Worm (Caenorhabditis elegans) whole organism, L1 larva: ENCODE results near the gene pmp-4.

Source experiments
- C34B4.2 ChIP-seq: sonication (generic microtip); optimal IDR thresholded peaks from 2 replicates; lab custom pipeline; 2017; ENCODE audit warnings: mild to moderate bottlenecking, missing genetic modification characterization, missing compliant biosample characterization
- F16B12.6 ChIP-seq: fragments of 150-350 bp; optimal IDR thresholded peaks from 2 replicates; lab custom pipeline; 2014; ENCODE audit warnings: missing biosample characterization, missing genetic modification characterization
- alr-1 ChIP-seq: fragments of 200-800 bp; sonication (Bioruptor generic); optimal IDR thresholded peaks from 2 replicates; lab custom pipeline; 2018; ENCODE audit warnings: borderline replicate concordance, mild to moderate bottlenecking, missing genetic modification characterization, missing compliant biosample characterization
- blmp-1 ChIP-seq: fragments of 150-350 bp; optimal IDR thresholded peaks from 2 replicates; lab custom pipeline; 2014; ENCODE audit warnings: missing biosample characterization, missing genetic modification characterization
- ceh-8 ChIP-seq: fragments of 200-800 bp; sonication (Bioruptor generic); optimal IDR thresholded peaks from 2 replicates; lab custom pipeline; 2018; ENCODE audit warnings: mild to moderate bottlenecking, missing genetic modification characterization, moderate library complexity, missing compliant biosample characterization
- dsc-1 ChIP-seq: sonication (generic microtip); optimal IDR thresholded peaks from 2 replicates; lab custom pipeline; 2016; ENCODE audit warnings: mild to moderate bottlenecking, missing genetic modification characterization, missing compliant biosample characterization
- efl-1 ChIP-seq, 4 experiments: fragments of 150-350 bp; optimal IDR thresholded peaks in 3 of 4; peaks in 1 of 4; 1 replicate in 1 of 4; 2 replicates in 3 of 4; lab custom pipeline; 2014; ENCODE audit warnings: missing biosample characterization in 2 of 4, missing genetic modification characterization in 2 of 4, missing genetic modification reagents in 2 of 4
- elt-2 ChIP-seq: sonication (generic microtip); optimal IDR thresholded peaks from 2 replicates; lab custom pipeline; 2016; ENCODE audit warnings: missing genetic modification characterization, mild to moderate bottlenecking, inconsistent platforms, missing compliant biosample characterization, missing genetic modification reagents
- elt-3 ChIP-seq, 6 experiments: fragments of 150-350 bp in 1 of 6; sonication (generic microtip); optimal IDR thresholded peaks; 2 replicates each; lab custom pipeline; 2017 to 2018; ENCODE audit warnings: missing biosample characterization in 6 of 6, missing genetic modification characterization in 6 of 6, inconsistent platforms in 1 of 6
- ets-5 ChIP-seq: fragments of 200-800 bp; sonication (Bioruptor generic); IDR thresholded peaks from 2 replicates; pipeline ENCODE4 v1.3.6; 2022; ENCODE audit warnings: missing genetic modification characterization, missing compliant biosample characterization
- fkh-4 ChIP-seq: sonication (generic microtip); optimal IDR thresholded peaks from 2 replicates; lab custom pipeline; 2016; ENCODE audit warnings: missing compliant biosample characterization, missing genetic modification characterization, borderline replicate concordance
- fkh-8 ChIP-seq: sonication (generic microtip); optimal IDR thresholded peaks from 2 replicates; lab custom pipeline; 2016; ENCODE audit warnings: mild to moderate bottlenecking, missing genetic modification characterization, missing compliant biosample characterization
- grh-1 ChIP-seq: fragments of 200-800 bp; sonication (Bioruptor generic); IDR thresholded peaks from 2 replicates; pipeline ENCODE4 v1.3.6; 2022; ENCODE audit warnings: missing genetic modification reagents, missing genetic modification characterization, missing compliant biosample characterization
- isw-1 ChIP-seq: fragments of 200-800 bp; sonication (Bioruptor generic); IDR thresholded peaks from 2 replicates; pipeline ENCODE4 v1.3.6; 2022; ENCODE audit warnings: missing genetic modification characterization, missing compliant biosample characterization
- lin-13 ChIP-seq: fragments of 150-350 bp; optimal IDR thresholded peaks from 2 replicates; lab custom pipeline; 2014; ENCODE audit warnings: missing biosample characterization, missing genetic modification reagents, missing genetic modification characterization
- lin-14 ChIP-seq: fragments of 200-800 bp; sonication (Bioruptor generic); optimal IDR thresholded peaks from 2 replicates; lab custom pipeline; 2018; ENCODE audit warnings: mild to moderate bottlenecking, missing genetic modification characterization, moderate library complexity, missing compliant biosample characterization
- lin-15B ChIP-seq: fragments of 150-350 bp; sonication (generic microtip); optimal IDR thresholded peaks from 3 replicates; lab custom pipeline; 2014; ENCODE audit warnings: missing biosample characterization, missing genetic modification characterization
- lsy-2 ChIP-seq, 2 experiments: fragments of 150-350 bp; optimal IDR thresholded peaks; 2 replicates each; lab custom pipeline; 2014; ENCODE audit warnings: missing biosample characterization in 2 of 2, missing genetic modification characterization in 2 of 2
- mep-1 ChIP-seq: fragments of 150-350 bp; optimal IDR thresholded peaks from 2 replicates; lab custom pipeline; 2014; ENCODE audit warnings: missing biosample characterization, missing genetic modification characterization
- nhr-12 ChIP-seq: sonication (generic microtip); optimal IDR thresholded peaks from 2 replicates; lab custom pipeline; 2017; ENCODE audit warnings: missing biosample characterization, missing genetic modification characterization
- nhr-20 ChIP-seq: sonication (generic microtip); optimal IDR thresholded peaks from 2 replicates; lab custom pipeline; 2016; ENCODE audit warnings: mild to moderate bottlenecking, missing genetic modification characterization, missing compliant biosample characterization
- nhr-237 ChIP-seq: fragments of 150-350 bp; optimal IDR thresholded peaks from 2 replicates; lab custom pipeline; 2014; ENCODE audit warnings: missing biosample characterization, missing genetic modification characterization
- nhr-28 ChIP-seq: fragments of 150-350 bp; optimal IDR thresholded peaks from 2 replicates; lab custom pipeline; 2014; ENCODE audit warnings: missing biosample characterization, missing genetic modification characterization
- nhr-47 ChIP-seq: sonication (generic microtip); optimal IDR thresholded peaks from 2 replicates; lab custom pipeline; 2016; ENCODE audit warnings: mild to moderate bottlenecking, missing genetic modification characterization, moderate library complexity, missing compliant biosample characterization
- nhr-71 ChIP-seq: sonication (generic microtip); optimal IDR thresholded peaks from 2 replicates; lab custom pipeline; 2016; ENCODE audit warnings: mild to moderate bottlenecking, missing genetic modification characterization, moderate library complexity, missing compliant biosample characterization
- nhr-76 ChIP-seq: sonication (generic microtip); optimal IDR thresholded peaks from 2 replicates; lab custom pipeline; 2017; ENCODE audit warnings: missing biosample characterization, missing genetic modification characterization
- pax-3 ChIP-seq: fragments of 200-800 bp; sonication (Bioruptor generic); optimal IDR thresholded peaks from 2 replicates; lab custom pipeline; 2018; ENCODE audit warnings: mild to moderate bottlenecking, missing genetic modification characterization, moderate library complexity, missing compliant biosample characterization
- tbx-2 ChIP-seq: sonication (generic microtip); optimal IDR thresholded peaks from 2 replicates; lab custom pipeline; 2016; ENCODE audit warnings: missing genetic modification characterization, missing compliant biosample characterization
- unc-30 ChIP-seq: sonication (generic microtip); optimal IDR thresholded peaks from 2 replicates; lab custom pipeline; 2017; ENCODE audit warnings: missing biosample characterization, missing genetic modification characterization
- unc-62 ChIP-seq: fragments of 150-350 bp; optimal IDR thresholded peaks from 2 replicates; lab custom pipeline; 2014; ENCODE audit warnings: missing biosample characterization, missing genetic modification reagents, missing genetic modification characterization
- unc-86 ChIP-seq: sonication (generic microtip); optimal IDR thresholded peaks from 2 replicates; lab custom pipeline; 2016; ENCODE audit warnings: missing genetic modification characterization, missing compliant biosample characterization
- vab-15 ChIP-seq: sonication (generic microtip); optimal IDR thresholded peaks from 2 replicates; lab custom pipeline; 2017; ENCODE audit warnings: missing genotype, mild to moderate bottlenecking, missing genetic modification characterization, missing compliant biosample characterization
- ztf-11 ChIP-seq, 2 experiments: sonication (generic microtip); optimal IDR thresholded peaks; 2 replicates each; lab custom pipeline; 2016 to 2017; ENCODE audit warnings: missing genetic modification characterization in 2 of 2, missing biosample characterization in 1 of 2, missing compliant biosample characterization in 1 of 2
- ztf-4 ChIP-seq: fragments of 150-350 bp; optimal IDR thresholded peaks from 2 replicates; lab custom pipeline; 2014; ENCODE audit warnings: missing biosample characterization, missing genetic modification characterization

Gene pmp-4

ce11 chrIV:17426970-17427369 is 21.5 kb upstream of the pmp-4 start (continued):
- TF ChIP-seq nhr-28, result no peak
- TF ChIP-seq tbx-2 (tag; lab: Kevin White, UChicago), result no peak
- TF ChIP-seq unc-62, result no peak
- no peak for TF ChIP-seq C34B4.2 (tag; lab: Kevin White, UChicago)
- TF ChIP-seq alr-1 (tag; lab: Kevin White, UChicago), result no peak
- peak; percentile 28 for TF ChIP-seq mep-1 (tag; lab: Kevin White, UChicago)
- no peak for TF ChIP-seq unc-30 (tag; lab: Kevin White, UChicago)

DNA sequence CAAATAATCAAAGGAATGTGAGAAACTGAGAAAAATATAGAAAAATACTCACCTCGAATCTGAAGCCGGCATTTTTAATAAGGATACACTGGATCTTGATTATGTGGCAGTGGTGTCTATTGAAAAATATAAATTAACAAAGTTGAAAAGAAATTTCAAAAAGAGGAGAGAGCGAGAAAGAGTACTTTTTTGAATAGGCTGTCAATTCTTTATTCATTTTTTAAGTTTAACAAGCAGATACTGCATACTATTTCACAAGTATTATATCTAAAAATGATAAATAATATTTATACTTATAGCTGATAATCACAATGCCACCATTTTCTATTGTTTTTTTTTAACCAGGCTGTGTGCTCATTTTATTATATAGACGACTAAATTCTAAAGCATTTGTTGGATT is 12.3 kb upstream of the pmp-4 start, which contains the start of gene npr-26:
Gene npr-26 (minus strand): TSS at position 101 of the 400 bp plus-strand sequence.
- TF ChIP-seq elt-2 (tag; lab: Kevin White, UChicago) (no peak), ets-5 (no peak), lin-13 (GFP tag; lab: Kevin White, UChicago) (no peak), dsc-1 (no peak), nhr-20 (tag; lab: Kevin White, UChicago) (no peak), blmp-1 (tag; lab: Kevin White, UChicago) (no peak), nhr-237 (no peak), unc-86 (no peak), nhr-28 (no peak), vab-15 (tag; lab: Kevin White, UChicago) (no peak), ceh-8 (GFP tag; lab: Kevin White, UChicago) (no peak), nhr-76 (tag; lab: Kevin White, UChicago) (no peak), ztf-4 (tag; lab: Kevin White, UChicago) (no peak), efl-1 (optimal IDR thresholded peaks at IDR 0.05; lab: Kevin White, UChicago) (no peak), efl-1 (GFP tag; optimal IDR thresholded peaks at IDR 0.05 in 1 of 2; lab: Kevin White, UChicago) (no peak), fkh-4 (tag; lab: Kevin White, UChicago) (no peak), nhr-47 (tag; lab: Kevin White, UChicago) (no peak), lin-15B (tag; lab: Kevin White, UChicago) (no peak)

DNA sequence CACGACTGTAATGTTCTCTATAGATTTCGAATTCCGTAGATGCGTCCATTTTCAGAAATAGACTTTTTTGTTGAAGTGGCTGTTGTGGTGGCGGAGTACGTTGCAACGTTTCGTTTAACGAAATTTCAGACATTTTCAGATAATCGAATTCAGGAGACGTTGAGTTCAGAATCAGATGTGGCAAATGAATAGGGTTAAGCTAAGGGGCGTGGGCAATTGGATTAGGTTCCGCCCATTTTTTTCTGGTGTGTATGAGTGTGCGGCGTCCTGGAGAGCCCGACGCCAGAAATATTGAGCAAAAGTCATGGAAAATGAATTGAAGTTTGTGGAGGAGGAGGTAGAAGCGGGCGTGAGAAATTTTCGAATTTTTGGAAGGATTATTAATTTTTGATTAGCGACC is 7.9 kb upstream of the pmp-4 start:
- TF ChIP-seq lin-13 (GFP tag; lab: Kevin White, UChicago) (no peak), fkh-8 (tag; lab: Kevin White, UChicago) (no peak)

- no peak for TF ChIP-seq F16B12.6 (tag; lab: Kevin White, UChicago)
- TF ChIP-seq, all 84 proteins: peak for 0
Measured at ce11 chrIV:17407491-17407890, 2.1 kb upstream of the pmp-4 start, which contains the start of gene T02D1.9. T02D1.9 (minus strand) TSS chrIV:17407591.

- TF ChIP-seq ztf-11 (tag; optimal IDR thresholded peaks at IDR 0.05; lab: Kevin White, UChicago), result no peak
Measured at ce11 chrIV:17407025-17407424, 1.6 kb upstream of the pmp-4 start, which contains the start of gene T02D1.7. T02D1.7 (minus strand) TSS chrIV:17407125.

DNA sequence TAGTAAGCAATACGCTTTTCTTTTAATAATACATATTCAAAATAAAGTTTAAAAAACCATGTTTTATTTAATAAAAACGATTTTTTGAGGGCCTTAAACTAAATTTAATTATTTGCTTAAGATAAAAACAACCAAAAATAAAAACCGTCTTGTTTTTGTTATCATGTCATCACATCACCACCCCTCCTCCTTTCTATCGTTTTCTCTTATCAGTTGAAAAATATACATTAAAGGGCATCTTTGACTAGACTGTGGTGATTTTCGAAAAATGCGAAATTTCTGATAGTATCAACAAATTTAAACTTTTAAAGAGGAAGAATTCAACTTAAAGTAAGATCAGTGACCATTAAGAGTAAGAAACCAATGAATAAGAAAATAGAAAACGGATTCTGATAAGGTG is 689 bp upstream of the pmp-4 start:
- TF ChIP-seq tbx-2 (tag; lab: Kevin White, UChicago) (no peak), blmp-1 (tag; lab: Kevin White, UChicago) (peak; percentile 11), nhr-20 (tag; lab: Kevin White, UChicago) (peak; percentile 25), elt-2 (tag; lab: Kevin White, UChicago) (peak; percentile 64)

DNA sequence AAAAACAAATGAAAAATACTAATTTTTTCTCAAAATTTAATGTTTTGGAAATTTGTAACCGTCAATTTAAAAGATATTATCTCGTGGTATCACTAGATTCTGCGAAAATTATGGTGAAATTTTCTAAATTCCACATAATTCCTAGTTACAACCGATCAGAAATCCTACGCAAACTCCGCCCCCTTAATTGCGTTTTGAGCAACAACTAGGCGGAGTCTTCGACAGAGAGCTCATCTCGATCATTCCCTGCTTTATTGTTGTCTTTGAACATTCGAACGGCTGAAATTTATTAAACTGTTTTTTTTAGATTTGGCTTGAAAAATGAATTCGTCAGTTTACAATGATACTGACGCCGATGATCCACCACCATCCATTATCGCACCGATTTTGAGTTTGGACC is 6.0 kb downstream of the pmp-4 start, which contains the start of gene T02D1.4:
Gene T02D1.4 (plus strand): TSS at position 301 of the 400 bp plus-strand sequence.
- TF ChIP-seq lin-14 (GFP tag; lab: Kevin White, UChicago) (no peak), elt-3 (tag; optimal IDR thresholded peaks at IDR 0.05; lab: Kevin White, UChicago) (no peak), pax-3 (peak; percentile 23), nhr-47 (tag; lab: Kevin White, UChicago) (no peak), nhr-12 (no peak), grh-1 (GFP tag; lab: Robert Waterston, UW) (no peak), nhr-71 (tag; lab: Kevin White, UChicago) (no peak), fkh-8 (tag; lab: Kevin White, UChicago) (peak; percentile 0), lsy-2 (tag; optimal IDR thresholded peaks at IDR 0.05; lab: Kevin White, UChicago) (no peak), isw-1 (GFP tag; lab: Robert Waterston, UW) (no peak), fkh-4 (tag; lab: Kevin White, UChicago) (no peak)
- TF ChIP-seq, all 84 proteins: peak for 2
